Worm (Caenorhabditis elegans) whole organism, L3 larva: ENCODE data around the gene nhx-2.

Experiments
- ZK546.5 ChIP-seq: sonication (generic microtip); optimal IDR thresholded peaks from 2 replicates; lab custom pipeline; 2017; ENCODE audit warnings: missing biosample characterization, missing genetic modification characterization
- ama-1 ChIP-seq: fragments of 150-350 bp; optimal IDR thresholded peaks from 2 replicates; lab custom pipeline; 2018
- ceh-16 ChIP-seq: sonication (generic microtip); optimal IDR thresholded peaks from 2 replicates; lab custom pipeline; 2017; ENCODE audit warnings: missing biosample characterization, missing genetic modification characterization
- lin-15B ChIP-seq: fragments of 150-350 bp; optimal IDR thresholded peaks from 2 replicates; lab custom pipeline; 2014; ENCODE audit warnings: missing biosample characterization, missing genetic modification characterization
- nhr-77 ChIP-seq: fragments of 150-350 bp; optimal IDR thresholded peaks from 2 replicates; lab custom pipeline; 2014; ENCODE audit warnings: missing biosample characterization, missing genetic modification characterization

- no peak for TF ChIP-seq ZK546.5 (tag; lab: Kevin White, UChicago)
- TF ChIP-seq ceh-16, result no peak
- TF ChIP-seq ama-1 (lab: Kevin White, UChicago), result no peak
- TF ChIP-seq nhr-77, result no peak
- TF ChIP-seq lin-15B (tag; lab: Kevin White, UChicago), result no peak
These were observed 11.4 kb upstream of the nhx-2 start, which contains the start of gene B0495.7 for ce11 chrII:7705152-7705551.
